Worm (Caenorhabditis elegans) whole organism, L1 larva: ENCODE measurements around the gene dpy-1.

Experiments used
- C04F5.9 ChIP-seq: sonication (generic microtip); optimal IDR thresholded peaks from 2 replicates; lab custom pipeline; 2016; ENCODE audit warnings: missing genetic modification characterization, missing compliant biosample characterization
- C34B4.2 ChIP-seq: sonication (generic microtip); optimal IDR thresholded peaks from 2 replicates; lab custom pipeline; 2017; ENCODE audit warnings: mild to moderate bottlenecking, missing genetic modification characterization, missing compliant biosample characterization
- F16B12.6 ChIP-seq: fragments of 150-350 bp; optimal IDR thresholded peaks from 2 replicates; lab custom pipeline; 2014; ENCODE audit warnings: missing biosample characterization, missing genetic modification characterization
- aha-1 ChIP-seq: fragments of 150-350 bp; optimal IDR thresholded peaks from 2 replicates; lab custom pipeline; 2014; ENCODE audit warnings: missing biosample characterization, missing genetic modification characterization
- ama-1 ChIP-seq: fragments of 150-350 bp; optimal IDR thresholded peaks from 2 replicates; lab custom pipeline; 2014
- ceh-8 ChIP-seq: fragments of 200-800 bp; sonication (Bioruptor generic); optimal IDR thresholded peaks from 2 replicates; lab custom pipeline; 2018; ENCODE audit warnings: mild to moderate bottlenecking, missing genetic modification characterization, moderate library complexity, missing compliant biosample characterization
- ceh-88 ChIP-seq: fragments of 200-800 bp; sonication (Bioruptor generic); IDR thresholded peaks from 2 replicates; pipeline ENCODE4 v1.3.6; 2022; ENCODE audit warnings: missing genetic modification characterization, missing compliant biosample characterization
- dsc-1 ChIP-seq: sonication (generic microtip); optimal IDR thresholded peaks from 2 replicates; lab custom pipeline; 2016; ENCODE audit warnings: mild to moderate bottlenecking, missing genetic modification characterization, missing compliant biosample characterization
- efl-1 ChIP-seq, 4 experiments: fragments of 150-350 bp; optimal IDR thresholded peaks in 3 of 4; peaks in 1 of 4; 1 replicate in 1 of 4; 2 replicates in 3 of 4; lab custom pipeline; 2014; ENCODE audit warnings: missing biosample characterization in 2 of 4, missing genetic modification characterization in 2 of 4, missing genetic modification reagents in 2 of 4
- egl-27 ChIP-seq, 2 experiments: fragments of 150-350 bp in 1 of 2; sonication (generic microtip); optimal IDR thresholded peaks; 3 replicates each; lab custom pipeline; 2017 to 2018; ENCODE audit warnings: missing biosample characterization in 2 of 2, missing genetic modification characterization in 2 of 2, missing genetic modification reagents in 2 of 2
- elt-2 ChIP-seq: sonication (generic microtip); optimal IDR thresholded peaks from 2 replicates; lab custom pipeline; 2016; ENCODE audit warnings: missing genetic modification characterization, mild to moderate bottlenecking, inconsistent platforms, missing compliant biosample characterization, missing genetic modification reagents
- lin-13 ChIP-seq: fragments of 150-350 bp; optimal IDR thresholded peaks from 2 replicates; lab custom pipeline; 2014; ENCODE audit warnings: missing biosample characterization, missing genetic modification reagents, missing genetic modification characterization
- lin-39 ChIP-seq: fragments of 150-350 bp; optimal IDR thresholded peaks from 2 replicates; lab custom pipeline; 2014; ENCODE audit warnings: missing biosample characterization, missing genetic modification reagents, missing genetic modification characterization
- lir-3 ChIP-seq: sonication (generic microtip); optimal IDR thresholded peaks from 2 replicates; lab custom pipeline; 2016; ENCODE audit warnings: mild to moderate bottlenecking, missing genetic modification characterization, moderate library complexity, missing compliant biosample characterization; ENCODE audit not compliant: poor library complexity
- mef-2 ChIP-seq: fragments of 150-350 bp; optimal IDR thresholded peaks from 2 replicates; lab custom pipeline; 2014; ENCODE audit warnings: missing biosample characterization, missing genetic modification characterization
- nhr-12 ChIP-seq: sonication (generic microtip); optimal IDR thresholded peaks from 2 replicates; lab custom pipeline; 2017; ENCODE audit warnings: missing biosample characterization, missing genetic modification characterization
- nhr-19 ChIP-seq: fragments of 200-800 bp; sonication (Bioruptor generic); conservative IDR thresholded peaks from 2 replicates; pipeline ENCODE4 v1.3.6; 2022; ENCODE audit warnings: missing genetic modification characterization, missing compliant biosample characterization
- nhr-237 ChIP-seq: fragments of 150-350 bp; optimal IDR thresholded peaks from 2 replicates; lab custom pipeline; 2014; ENCODE audit warnings: missing biosample characterization, missing genetic modification characterization
- nhr-28 ChIP-seq: fragments of 150-350 bp; optimal IDR thresholded peaks from 2 replicates; lab custom pipeline; 2014; ENCODE audit warnings: missing biosample characterization, missing genetic modification characterization
- nhr-76 ChIP-seq: sonication (generic microtip); optimal IDR thresholded peaks from 2 replicates; lab custom pipeline; 2017; ENCODE audit warnings: missing biosample characterization, missing genetic modification characterization
- nhr-84 ChIP-seq: sonication (generic microtip); optimal IDR thresholded peaks from 2 replicates; lab custom pipeline; 2017; ENCODE audit warnings: missing biosample characterization, missing genetic modification characterization
- pqm-1 ChIP-seq: sonication (generic microtip); optimal IDR thresholded peaks from 3 replicates; lab custom pipeline; 2017; ENCODE audit warnings: missing biosample characterization, missing genetic modification characterization
- rnt-1 ChIP-seq: sonication (generic microtip); optimal IDR thresholded peaks from 2 replicates; lab custom pipeline; 2016; ENCODE audit warnings: mild to moderate bottlenecking, missing genetic modification characterization, moderate library complexity, missing compliant biosample characterization
- tlp-1 ChIP-seq: fragments of 150-350 bp; optimal IDR thresholded peaks from 2 replicates; lab custom pipeline; 2014; ENCODE audit warnings: missing biosample characterization, missing genetic modification characterization
- unc-130 ChIP-seq: fragments of 150-350 bp; optimal IDR thresholded peaks from 2 replicates; lab custom pipeline; 2017; ENCODE audit warnings: missing biosample characterization, missing genetic modification characterization, inconsistent platforms
- unc-62 ChIP-seq: fragments of 150-350 bp; optimal IDR thresholded peaks from 2 replicates; lab custom pipeline; 2014; ENCODE audit warnings: missing biosample characterization, missing genetic modification reagents, missing genetic modification characterization
- unc-98 ChIP-seq: fragments of 200-800 bp; sonication (Bioruptor generic); IDR thresholded peaks from 2 replicates; pipeline ENCODE4 v1.3.6; 2022; ENCODE audit warnings: missing genetic modification characterization, missing compliant biosample characterization
- vab-15 ChIP-seq: sonication (generic microtip); optimal IDR thresholded peaks from 2 replicates; lab custom pipeline; 2017; ENCODE audit warnings: missing genotype, mild to moderate bottlenecking, missing genetic modification characterization, missing compliant biosample characterization
- zag-1 ChIP-seq: fragments of 150-350 bp; optimal IDR thresholded peaks from 2 replicates; lab custom pipeline; 2014; ENCODE audit warnings: missing biosample characterization, missing genetic modification characterization
- ztf-11 ChIP-seq, 2 experiments: sonication (generic microtip); optimal IDR thresholded peaks; 2 replicates each; lab custom pipeline; 2016 to 2017; ENCODE audit warnings: missing genetic modification characterization in 2 of 2, missing biosample characterization in 1 of 2, missing compliant biosample characterization in 1 of 2

dpy-1 gene

ce11 chrIII:2057570-2057969 lies 9.8 kb upstream of the dpy-1 start, which contains the start of gene Y39A3A.2:
TSS of gene Y39A3A.2 (minus strand) at chrIII:2057670.
- TF ChIP-seq efl-1 (optimal IDR thresholded peaks at IDR 0.05; lab: Kevin White, UChicago) (no peak), efl-1 (GFP tag; optimal IDR thresholded peaks at IDR 0.05 in 1 of 2; lab: Kevin White, UChicago) (peak in 1 of 2 experiments; percentile 78), ceh-8 (GFP tag; lab: Kevin White, UChicago) (no peak)

ce11 chrIII:2054084-2054483 lies 6.3 kb upstream of the dpy-1 start, which contains the start of gene M01E10.3:
TSS of gene M01E10.3 (minus strand) at chrIII:2054184.
- TF ChIP-seq tlp-1 (tag; lab: Kevin White, UChicago): no peak
- no peak for TF ChIP-seq nhr-76 (tag; lab: Kevin White, UChicago)
- TF ChIP-seq nhr-84 (tag; lab: Kevin White, UChicago): no peak
- no peak for TF ChIP-seq mef-2 (tag; lab: Kevin White, UChicago)
- no peak for TF ChIP-seq F16B12.6 (tag; lab: Kevin White, UChicago)
- no peak for TF ChIP-seq ztf-11 (tag; optimal IDR thresholded peaks at IDR 0.05; lab: Kevin White, UChicago)
- no peak for TF ChIP-seq C34B4.2 (tag; lab: Kevin White, UChicago)
- TF ChIP-seq ceh-88 (GFP tag; lab: Robert Waterston, UW): no peak
- no peak for TF ChIP-seq dsc-1
- TF ChIP-seq zag-1 (tag; lab: Kevin White, UChicago): no peak
- no peak for TF ChIP-seq vab-15 (tag; lab: Kevin White, UChicago)

- TF ChIP-seq efl-1 (optimal IDR thresholded peaks at IDR 0.05; lab: Kevin White, UChicago) (no peak), efl-1 (GFP tag; optimal IDR thresholded peaks at IDR 0.05 in 1 of 2; lab: Kevin White, UChicago) (peak in 1 of 2 experiments; percentile 27), pqm-1 (tag; lab: Kevin White, UChicago) (peak; percentile 65), elt-2 (tag; lab: Kevin White, UChicago) (peak; percentile 87), ama-1 (no peak)
- TF ChIP-seq, all 84 proteins: peak for 3
These were observed 5.6 kb upstream of the dpy-1 start for ce11 chrIII:2053433-2053832.

- TF ChIP-seq tlp-1 (tag; lab: Kevin White, UChicago) (peak; percentile 27), lin-13 (GFP tag; lab: Kevin White, UChicago) (no peak), elt-2 (tag; lab: Kevin White, UChicago) (peak; percentile 80)
- TF ChIP-seq, all 84 proteins: peak for 2
These were observed 2.7 kb upstream of the dpy-1 start for ce11 chrIII:2050494-2050893.

ce11 chrIII:2049825-2050224 lies 2.0 kb upstream of the dpy-1 start:
- TF ChIP-seq nhr-237 (tag; lab: Kevin White, UChicago) (no peak), vab-15 (tag; lab: Kevin White, UChicago) (no peak), lin-39 (tag; lab: Kevin White, UChicago) (no peak), tlp-1 (tag; lab: Kevin White, UChicago) (peak; percentile 47), pqm-1 (tag; lab: Kevin White, UChicago) (peak; percentile 18), aha-1 (tag; lab: Kevin White, UChicago) (no peak), nhr-76 (tag; lab: Kevin White, UChicago) (no peak), elt-2 (tag; lab: Kevin White, UChicago) (peak; percentile 64), nhr-19 (GFP tag; lab: Robert Waterston, UW) (no peak), unc-130 (tag; lab: Kevin White, UChicago) (no peak), lir-3 (tag; lab: Kevin White, UChicago) (no peak), nhr-28 (tag; lab: Kevin White, UChicago) (no peak), C34B4.2 (tag; lab: Kevin White, UChicago) (no peak), F16B12.6 (tag; lab: Kevin White, UChicago) (no peak), lin-13 (GFP tag; lab: Kevin White, UChicago) (no peak), unc-62 (GFP tag; lab: Kevin White, UChicago) (no peak), nhr-12 (tag; lab: Kevin White, UChicago) (no peak), C04F5.9 (no peak), unc-98 (GFP tag; lab: Robert Waterston, UW) (no peak), rnt-1 (no peak), egl-27 (tag; optimal IDR thresholded peaks at IDR 0.05; lab: Kevin White, UChicago) (no peak)
- TF ChIP-seq, all 84 proteins: peak for 3
